Worm (Caenorhabditis elegans) whole organism, L4 larva: ENCODE data around the gene cwp-1.

Source experiments
- D1046.2 ChIP-seq: fragments of 200-800 bp; sonication (Bioruptor generic); IDR thresholded peaks from 2 replicates; pipeline ENCODE4 v1.3.6; 2022; ENCODE audit warnings: missing genetic modification characterization, missing compliant biosample characterization
- F10B5.3 ChIP-seq: sonication (generic microtip); optimal IDR thresholded peaks from 2 replicates; lab custom pipeline; 2016; ENCODE audit warnings: mild to moderate bottlenecking, missing genetic modification characterization, missing compliant biosample characterization
- F49E8.2 ChIP-seq: sonication (generic microtip); optimal IDR thresholded peaks from 2 replicates; lab custom pipeline; 2016; ENCODE audit warnings: missing compliant biosample characterization, mild to moderate bottlenecking, missing genetic modification characterization, borderline replicate concordance
- T26A8.4 ChIP-seq: fragments of 200-800 bp; sonication (Bioruptor generic); IDR thresholded peaks from 2 replicates; pipeline ENCODE4 v1.3.6; 2022; ENCODE audit warnings: missing genetic modification characterization, missing compliant biosample characterization
- Y5F2A.4 ChIP-seq: fragments of 200-800 bp; sonication (Bioruptor generic); optimal IDR thresholded peaks from 2 replicates; lab custom pipeline; 2018; ENCODE audit warnings: mild to moderate bottlenecking, missing genetic modification characterization, missing compliant biosample characterization
- Y75B8A.6 ChIP-seq: fragments of 200-800 bp; sonication (Bioruptor generic); IDR thresholded peaks from 2 replicates; pipeline ENCODE4 v1.3.6; 2022; ENCODE audit warnings: missing genetic modification reagents, missing genetic modification characterization, missing compliant biosample characterization
- ZK337.2 ChIP-seq: fragments of 200-800 bp; sonication (Bioruptor generic); IDR thresholded peaks from 2 replicates; pipeline ENCODE4 v1.3.6; 2022; ENCODE audit warnings: missing genetic modification reagents, missing genetic modification characterization, missing compliant biosample characterization
- ZK546.5 ChIP-seq, 2 experiments: sonication (generic microtip); optimal IDR thresholded peaks; 2 replicates each; lab custom pipeline; 2017; ENCODE audit warnings: missing biosample characterization in 2 of 2, missing genetic modification characterization in 2 of 2
- aha-1 ChIP-seq: fragments of 150-350 bp; peaks from one replicate; lab custom pipeline; 2014; ENCODE audit warnings: missing biosample characterization, missing genetic modification characterization
- aly-2 ChIP-seq: sonication (generic microtip); optimal IDR thresholded peaks from 2 replicates; lab custom pipeline; 2018; ENCODE audit warnings: missing biosample characterization, missing genetic modification characterization
- arid-1 ChIP-seq: fragments of 200-800 bp; sonication (Bioruptor generic); conservative IDR thresholded peaks from 2 replicates; pipeline ENCODE4 v1.3.6; 2022; ENCODE audit warnings: missing genetic modification reagents, missing genetic modification characterization, missing compliant biosample characterization
- ceh-20 ChIP-seq: fragments of 200-800 bp; sonication (Bioruptor generic); IDR thresholded peaks from 2 replicates; pipeline ENCODE4 v1.3.6; 2022; ENCODE audit warnings: missing genetic modification reagents, missing genetic modification characterization, missing compliant biosample characterization
- ceh-28 ChIP-seq: fragments of 150-350 bp; optimal IDR thresholded peaks from 2 replicates; lab custom pipeline; 2014; ENCODE audit warnings: missing biosample characterization, missing genetic modification reagents, missing genetic modification characterization
- ceh-32 ChIP-seq: sonication (generic microtip); optimal IDR thresholded peaks from 2 replicates; lab custom pipeline; 2016; ENCODE audit warnings: mild to moderate bottlenecking, missing genetic modification characterization, missing compliant biosample characterization; ENCODE audit not compliant: poor library complexity
- ceh-44 ChIP-seq: fragments of 200-800 bp; sonication (Bioruptor generic); IDR thresholded peaks from 2 replicates; pipeline ENCODE4 v1.3.6; 2022; ENCODE audit warnings: missing genetic modification reagents, missing genetic modification characterization, missing compliant biosample characterization
- daf-16 ChIP-seq, 3 experiments: sonication (generic microtip); optimal IDR thresholded peaks; 2 replicates each; lab custom pipeline; 2016 to 2017; ENCODE audit warnings: missing genetic modification characterization in 3 of 3, missing genetic modification reagents in 3 of 3, mild to moderate bottlenecking in 2 of 3, missing compliant biosample characterization in 2 of 3, missing biosample characterization in 1 of 3, moderate library complexity in 1 of 3
- daf-8 ChIP-seq: fragments of 200-800 bp; sonication (Bioruptor generic); IDR thresholded peaks from 2 replicates; pipeline ENCODE4 v1.3.6; 2022; ENCODE audit warnings: missing genetic modification characterization, missing compliant biosample characterization
- dmd-6 ChIP-seq: fragments of 200-800 bp; sonication (Bioruptor generic); IDR thresholded peaks from 2 replicates; pipeline ENCODE4 v1.3.6; 2022; ENCODE audit warnings: missing genetic modification reagents, missing genetic modification characterization, missing compliant biosample characterization
- hlh-11 ChIP-seq: fragments of 200-800 bp; sonication (Bioruptor generic); optimal IDR thresholded peaks from 2 replicates; lab custom pipeline; 2018; ENCODE audit warnings: mild to moderate bottlenecking, missing genetic modification characterization, missing compliant biosample characterization
- hlh-30 ChIP-seq: sonication (generic microtip); optimal IDR thresholded peaks from 2 replicates; lab custom pipeline; 2017; ENCODE audit warnings: antibody characterized with exemption, mild to moderate bottlenecking, missing genetic modification characterization, missing compliant biosample characterization; ENCODE audit not compliant: insufficient read depth
- hmg-1.1 ChIP-seq: fragments of 200-800 bp; sonication (Bioruptor generic); IDR thresholded peaks from 2 replicates; pipeline ENCODE4 v1.3.6; 2022; ENCODE audit warnings: missing genetic modification reagents, missing genetic modification characterization, missing compliant biosample characterization
- jun-1 ChIP-seq: fragments of 150-350 bp; optimal IDR thresholded peaks from 2 replicates; lab custom pipeline; 2014; ENCODE audit warnings: missing biosample characterization, missing genetic modification reagents, missing genetic modification characterization
- lin-15B ChIP-seq: fragments of 150-350 bp; sonication (generic microtip); optimal IDR thresholded peaks from 3 replicates; lab custom pipeline; 2014; ENCODE audit warnings: missing biosample characterization, missing genetic modification characterization
- lir-3 ChIP-seq: sonication (generic microtip); optimal IDR thresholded peaks from 2 replicates; lab custom pipeline; 2016; ENCODE audit warnings: mild to moderate bottlenecking, missing genetic modification characterization, missing compliant biosample characterization
- madf-5 ChIP-seq, 2 experiments: fragments of 200-800 bp; sonication (Bioruptor generic); IDR thresholded peaks; 2 replicates each; pipeline ENCODE4 v1.3.6; 2022; ENCODE audit warnings: missing compliant biosample characterization in 2 of 2, missing genetic modification characterization in 2 of 2
- mdl-1 ChIP-seq, 2 experiments: fragments of 150-350 bp in 1 of 2; sonication (generic microtip) in 1 of 2; optimal IDR thresholded peaks; 2 replicates each; lab custom pipeline; 2014 to 2017; ENCODE audit warnings: missing biosample characterization in 2 of 2, missing genetic modification characterization in 2 of 2
- nhr-102 ChIP-seq: sonication (generic microtip); optimal IDR thresholded peaks from 2 replicates; lab custom pipeline; 2016; ENCODE audit warnings: mild to moderate bottlenecking, missing genetic modification characterization, moderate library complexity, missing compliant biosample characterization
- nhr-11 ChIP-seq: fragments of 150-350 bp; optimal IDR thresholded peaks from 2 replicates; lab custom pipeline; 2014; ENCODE audit warnings: missing biosample characterization, missing genetic modification characterization
- nhr-237 ChIP-seq: sonication (generic microtip); optimal IDR thresholded peaks from 2 replicates; lab custom pipeline; 2017; ENCODE audit warnings: missing biosample characterization, missing genetic modification characterization
- nhr-25 ChIP-seq: sonication (generic microtip); optimal IDR thresholded peaks from 2 replicates; lab custom pipeline; 2017; ENCODE audit warnings: missing genetic modification characterization, mild to moderate bottlenecking, missing compliant biosample characterization, antibody characterized with exemption, moderate library complexity, borderline replicate concordance; ENCODE audit not compliant: insufficient read depth
- nhr-41 ChIP-seq: fragments of 200-800 bp; sonication (Bioruptor generic); IDR thresholded peaks from 2 replicates; pipeline ENCODE4 v1.3.6; 2022; ENCODE audit warnings: missing genetic modification reagents, missing genetic modification characterization, missing compliant biosample characterization
- nhr-42 ChIP-seq: fragments of 200-800 bp; sonication (Bioruptor generic); IDR thresholded peaks from 2 replicates; pipeline ENCODE4 v1.3.6; 2022; ENCODE audit warnings: missing genetic modification characterization, missing compliant biosample characterization
- nhr-76 ChIP-seq: fragments of 150-350 bp; optimal IDR thresholded peaks from 2 replicates; lab custom pipeline; 2014; ENCODE audit warnings: missing biosample characterization, missing genetic modification characterization
- nhr-77 ChIP-seq: fragments of 150-350 bp; optimal IDR thresholded peaks from 2 replicates; lab custom pipeline; 2014; ENCODE audit warnings: missing biosample characterization, missing genetic modification characterization
- unc-130 ChIP-seq: sonication (generic microtip); optimal IDR thresholded peaks from 2 replicates; lab custom pipeline; 2016; ENCODE audit warnings: missing genetic modification reagents, missing genetic modification characterization, missing compliant biosample characterization
- zag-1 ChIP-seq: fragments of 150-350 bp; optimal IDR thresholded peaks from 2 replicates; lab custom pipeline; 2014; ENCODE audit warnings: missing biosample characterization, missing genetic modification characterization

Gene cwp-1

ce11 chrV:4889477-4889876 is 48.4 kb upstream of the cwp-1 start, which contains the start of gene ugt-12 (continued):
- no peak for TF ChIP-seq ceh-32 (tag; lab: Kevin White, UChicago)
- no peak for TF ChIP-seq ceh-28 (tag; lab: Kevin White, UChicago)

ce11 chrV:4885372-4885771 is 44.3 kb upstream of the cwp-1 start, which contains the start of gene T19H12.3:
T19H12.3 (plus strand) TSS chrV:4885672.
- TF ChIP-seq ceh-28 (tag; lab: Kevin White, UChicago) (no peak), Y75B8A.6 (no peak), ZK546.5 (tag; optimal IDR thresholded peaks at IDR 0.05; lab: Kevin White, UChicago) (no peak), unc-130 (GFP tag; lab: Kevin White, UChicago) (no peak), F49E8.2 (tag; lab: Kevin White, UChicago) (no peak), daf-16 (GFP tag; optimal IDR thresholded peaks at IDR 0.05; lab: Kevin White, UChicago) (no peak), daf-16 (tag; optimal IDR thresholded peaks at IDR 0.05; lab: Kevin White, UChicago) (no peak), nhr-42 (GFP tag; lab: Robert Waterston, UW) (no peak), nhr-41 (GFP tag; lab: Robert Waterston, UW) (no peak), hlh-30 (tag; lab: Kevin White, UChicago) (no peak), mdl-1 (tag; optimal IDR thresholded peaks at IDR 0.05; lab: Kevin White, UChicago) (no peak)

- TF ChIP-seq aly-2 (tag; lab: Kevin White, UChicago) (no peak), hmg-1.1 (no peak), lin-15B (no peak), madf-5 (GFP tag; IDR thresholded peaks at IDR 0.05; lab: Robert Waterston, UW) (no peak), ZK337.2 (GFP tag; lab: Robert Waterston, UW) (no peak), nhr-42 (GFP tag; lab: Robert Waterston, UW) (no peak), Y5F2A.4 (no peak), nhr-25 (tag; lab: Kevin White, UChicago) (no peak), nhr-41 (GFP tag; lab: Robert Waterston, UW) (no peak), jun-1 (tag; lab: Kevin White, UChicago) (no peak)
- TF ChIP-seq, all 104 proteins: peak for 0
Observed at ce11 chrV:4884490-4884889, 43.4 kb upstream of the cwp-1 start, which contains the start of gene T19H12.12. T19H12.12 (plus strand) TSS chrV:4884790.

ce11 chrV:4881377-4881776 is 40.3 kb upstream of the cwp-1 start, which contains the start of gene str-32:
str-32 (minus strand) TSS chrV:4881477.
- TF ChIP-seq zag-1 (tag; lab: Kevin White, UChicago) (no peak), lir-3 (tag; lab: Kevin White, UChicago) (no peak), nhr-102 (tag; lab: Kevin White, UChicago) (no peak), nhr-77 (tag; lab: Kevin White, UChicago) (no peak), daf-8 (GFP tag; lab: Robert Waterston, UW) (no peak), T26A8.4 (GFP tag; lab: Robert Waterston, UW) (no peak), arid-1 (GFP tag; lab: Robert Waterston, UW) (no peak), aha-1 (tag; lab: Kevin White, UChicago) (no peak), jun-1 (tag; lab: Kevin White, UChicago) (no peak), ceh-20 (GFP tag; lab: Robert Waterston, UW) (no peak), nhr-42 (GFP tag; lab: Robert Waterston, UW) (no peak), ceh-44 (GFP tag; lab: Robert Waterston, UW) (no peak), ZK337.2 (GFP tag; lab: Robert Waterston, UW) (no peak), D1046.2 (GFP tag; lab: Robert Waterston, UW) (no peak), mdl-1 (tag; optimal IDR thresholded peaks at IDR 0.05; lab: Kevin White, UChicago) (no peak), Y5F2A.4 (no peak), F10B5.3 (tag; lab: Kevin White, UChicago) (no peak)

ce11 chrV:4879251-4879650 is 38.2 kb upstream of the cwp-1 start, which contains the start of gene T19H12.15:
T19H12.15 (minus strand) TSS chrV:4879351.
- no peak for TF ChIP-seq nhr-76 (tag; lab: Kevin White, UChicago)
- no peak for TF ChIP-seq hlh-11 (tag; lab: Kevin White, UChicago)
- no peak for TF ChIP-seq nhr-11 (tag; lab: Kevin White, UChicago)
- no peak for TF ChIP-seq ceh-28 (tag; lab: Kevin White, UChicago)
- no peak for TF ChIP-seq ceh-20 (GFP tag; lab: Robert Waterston, UW)
- no peak for TF ChIP-seq nhr-237 (tag; lab: Kevin White, UChicago)
- TF ChIP-seq dmd-6 (GFP tag; lab: Robert Waterston, UW) = no peak
- TF ChIP-seq madf-5 (GFP tag; IDR thresholded peaks at IDR 0.05; lab: Robert Waterston, UW) = no peak
